Fruit fly (Drosophila melanogaster): ENCODE measurements around the gene Ent2.

- TF ChIP-seq CG17912 (GFP tag; optimal IDR thresholded peaks at IDR 0.05) (no peak), E2f1 (GFP tag; IDR thresholded peaks at IDR 0.05) (no peak), CG2129 (GFP tag; IDR thresholded peaks at IDR 0.05; ENCODE audit: partially characterized antibody) (no peak), wor (GFP tag; IDR thresholded peaks at IDR 0.05) (no peak), Nf-YB (GFP tag; optimal IDR thresholded peaks at IDR 0.05) (no peak), nerfin-1 (tag; optimal IDR thresholded peaks at IDR 0.05) (no peak), her (GFP tag; optimal IDR thresholded peaks at IDR 0.05) (no peak), lola (GFP tag; optimal IDR thresholded peaks at IDR 0.05) (no peak), kni (GFP tag; optimal IDR thresholded peaks at IDR 0.05) (no peak), CG9609 (GFP tag; optimal IDR thresholded peaks at IDR 0.05) (no peak), Usf (GFP tag; optimal IDR thresholded peaks at IDR 0.05) (no peak), CG4282 (GFP tag; optimal IDR thresholded peaks at IDR 0.05) (no peak), stc (GFP tag; IDR thresholded peaks at IDR 0.05) (no peak), Hmx (GFP tag; optimal IDR thresholded peaks at IDR 0.05) (no peak)
Measured at dm6 chr2L:6533719-6534118, 28.4 kb upstream of the Ent2 start.

Measured in whole organism, embryonic.